Fruit fly (Drosophila melanogaster): ENCODE results near the gene CG4440.

Gene CG4440

dm6 chr2L:16317777-16318610 is 11.7 kb upstream of the CG4440 start (continued):
- TF ChIP-seq CG3838 (GFP tag; optimal IDR thresholded peaks at IDR 0.05) (peak; percentile 44), CG12155 (GFP tag; optimal IDR thresholded peaks at IDR 0.05) (peak; percentile 25), Hr3 (GFP tag; optimal IDR thresholded peaks at IDR 0.05) (no peak), CG11504 (tag; optimal IDR thresholded peaks at IDR 0.05) (peak; percentile 1), pfk (GFP tag; optimal IDR thresholded peaks at IDR 0.05) (peak; percentile 48), CG4820 (GFP tag; optimal IDR thresholded peaks at IDR 0.05) (no peak), jing (GFP tag; optimal IDR thresholded peaks at IDR 0.05) (no peak), ems (GFP tag; optimal IDR thresholded peaks at IDR 0.05) (no peak), HmgZ (tag; optimal IDR thresholded peaks at IDR 0.05) (no peak), p53 (GFP tag; optimal IDR thresholded peaks at IDR 0.05) (no peak), eyg (GFP tag; optimal IDR thresholded peaks at IDR 0.05) (peak; percentile 40), CG10959 (GFP tag; IDR thresholded peaks at IDR 0.05) (no peak), GATAe (GFP tag; conservative IDR thresholded peaks at IDR 0.05) (no peak), ind (GFP tag; optimal IDR thresholded peaks at IDR 0.05) (no peak), otp (GFP tag; IDR thresholded peaks at IDR 0.05) (peak; percentile 36; the same call in 1 of the 3 replicates), grau (tag; optimal IDR thresholded peaks at IDR 0.05) (no peak), zf30C (GFP tag; optimal IDR thresholded peaks at IDR 0.05) (no peak), CG2889 (GFP tag; IDR thresholded peaks at IDR 0.05) (no peak), MBD-R2 (GFP tag; IDR thresholded peaks at IDR 0.05) (no peak; the same call in 1 of the 2 replicates), CG2875 (GFP tag; optimal IDR thresholded peaks at IDR 0.05) (peak; percentile 58), Chrac-16 (GFP tag; optimal IDR thresholded peaks at IDR 0.05) (no peak), CG13296 (GFP tag; optimal IDR thresholded peaks at IDR 0.05) (peak; percentile 66), cwo (GFP tag; optimal IDR thresholded peaks at IDR 0.05) (no peak), usp (GFP tag; optimal IDR thresholded peaks at IDR 0.05) (no peak), HmgD (GFP tag; optimal IDR thresholded peaks at IDR 0.05) (no peak), oc (tag; optimal IDR thresholded peaks at IDR 0.05) (no peak), CG7745 (tag; optimal IDR thresholded peaks at IDR 0.05) (no peak), sqz (GFP tag; optimal IDR thresholded peaks at IDR 0.05) (peak; percentile 53), ci (GFP tag; IDR thresholded peaks at IDR 0.05) (peak; percentile 70; the same call in 2 of the 3 replicates), dpn (GFP tag; optimal IDR thresholded peaks at IDR 0.05) (peak; percentile 19 to 39), chn (GFP tag; optimal IDR thresholded peaks at IDR 0.05) (no peak), CG4424 (GFP tag; optimal IDR thresholded peaks at IDR 0.05) (no peak), Ptx1 (GFP tag; IDR thresholded peaks at IDR 0.05) (no peak), wor (GFP tag; IDR thresholded peaks at IDR 0.05) (no peak), CG13624 (GFP tag; optimal IDR thresholded peaks at IDR 0.05) (no peak), kay (GFP tag; optimal IDR thresholded peaks at IDR 0.05) (no peak), NfI (GFP tag; optimal IDR thresholded peaks at IDR 0.05) (no peak), Eip74EF (GFP tag; optimal IDR thresholded peaks at IDR 0.05) (no peak), CG3726 (GFP tag; IDR thresholded peaks at IDR 0.05) (no peak), Nf-YB (GFP tag; optimal IDR thresholded peaks at IDR 0.05) (peak; percentile 20), CTCF (GFP tag; optimal IDR thresholded peaks at IDR 0.05) (no peak), twi (tag; optimal IDR thresholded peaks at IDR 0.05) (no peak), Dbx (GFP tag; IDR thresholded peaks at IDR 0.05) (peak; percentile 62; the same call in 2 of the 3 replicates), Oli (tag; optimal IDR thresholded peaks at IDR 0.05) (no peak), CG4404 (GFP tag; IDR thresholded peaks at IDR 0.05) (no peak), CG15514 (GFP tag; optimal IDR thresholded peaks at IDR 0.05) (peak; percentile 13), CG1792 (GFP tag; optimal IDR thresholded peaks at IDR 0.05) (no peak), CG17912 (GFP tag; optimal IDR thresholded peaks at IDR 0.05) (peak; percentile 57), CG2202 (tag; optimal IDR thresholded peaks at IDR 0.05) (no peak), CG43689 (GFP tag; IDR thresholded peaks at IDR 0.05) (no peak)
